Fruit fly (Drosophila melanogaster): ENCODE measurements around the gene CG12155.

The CG12155 gene

DNA sequence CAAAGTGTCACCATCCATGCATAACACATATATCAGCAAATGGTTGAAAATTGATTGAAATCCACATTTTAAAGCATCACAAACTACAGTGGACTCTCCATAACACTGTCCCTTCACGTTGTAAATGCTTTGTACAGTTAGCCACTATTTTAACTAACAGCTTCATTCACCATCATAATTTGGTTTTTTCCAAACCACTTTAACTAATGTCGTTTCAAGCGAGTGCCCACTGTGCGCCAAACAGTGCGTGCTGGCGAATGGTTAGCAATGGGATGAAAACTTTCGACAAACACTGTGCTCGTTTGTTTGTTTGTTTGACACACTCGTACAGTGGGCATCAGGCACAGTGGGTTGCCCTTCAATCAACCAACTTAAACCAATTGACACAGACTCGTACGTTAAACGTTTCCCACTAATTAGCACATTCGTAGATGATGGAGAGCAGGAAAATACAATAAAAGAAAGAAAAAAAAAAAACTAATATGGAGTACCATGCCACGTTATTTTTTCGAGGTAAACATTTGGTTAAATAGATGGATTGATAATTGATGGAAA lies 28.2 kb upstream of the CG12155 start (continued):
- TF ChIP-seq klu (GFP tag; IDR thresholded peaks at IDR 0.05), result peak; percentile 87
- TF ChIP-seq CG15479 (GFP tag; optimal IDR thresholded peaks at IDR 0.05), result no peak
- TF ChIP-seq Nf-YA (GFP tag; IDR thresholded peaks at IDR 0.05), result peak; percentile 84
- peak; percentile 50 for TF ChIP-seq corto (GFP tag; optimal IDR thresholded peaks at IDR 0.05)
- no peak for TF ChIP-seq HLH4C (GFP tag; IDR thresholded peaks at IDR 0.05; ENCODE audit: partially characterized antibody)
- peak; percentile 95 for TF ChIP-seq HLH54F (GFP tag; optimal IDR thresholded peaks at IDR 0.05)
- peak; percentile 89 for TF ChIP-seq jigr1 (GFP tag; IDR thresholded peaks at IDR 0.05)
- no peak for TF ChIP-seq amos (GFP tag; IDR thresholded peaks at IDR 0.05; ENCODE audit: partially characterized antibody)
- peak; percentile 93 for TF ChIP-seq CG7372 (GFP tag; IDR thresholded peaks at IDR 0.05)
- peak; percentile 85 for TF ChIP-seq Blimp-1 (GFP tag; optimal IDR thresholded peaks at IDR 0.05)
- peak; percentile 79 for TF ChIP-seq CG12236 (GFP tag; optimal IDR thresholded peaks at IDR 0.05)
- TF ChIP-seq CG7839 (tag; optimal IDR thresholded peaks at IDR 0.05), result peak; percentile 95
- TF ChIP-seq CG17829 (tag; optimal IDR thresholded peaks at IDR 0.05), result peak; percentile 87
- peak; percentile 9; the same call in 1 of the 2 replicates for TF ChIP-seq CkIIα-i1 (GFP tag; IDR thresholded peaks at IDR 0.05)
- TF ChIP-seq Dad (GFP tag; optimal IDR thresholded peaks at IDR 0.05), result peak; percentile 74
- peak; percentile 85 for TF ChIP-seq odd (GFP tag; optimal IDR thresholded peaks at IDR 0.05)
- peak; percentile 93 for TF ChIP-seq Optix (GFP tag; IDR thresholded peaks at IDR 0.05)
- TF ChIP-seq tgo (GFP tag; IDR thresholded peaks at IDR 0.05), result peak; percentile 93
- peak; percentile 89 for TF ChIP-seq CG9215 (GFP tag; IDR thresholded peaks at IDR 0.05)
- TF ChIP-seq CG7987 (GFP tag; optimal IDR thresholded peaks at IDR 0.05), result peak; percentile 80
- TF ChIP-seq CG6689 (GFP tag; IDR thresholded peaks at IDR 0.05), result peak; percentile 92
- peak; percentile 78 for TF ChIP-seq CG34376 (GFP tag; optimal IDR thresholded peaks at IDR 0.05)
- TF ChIP-seq wek (GFP tag; optimal IDR thresholded peaks at IDR 0.05), result peak; percentile 83
- TF ChIP-seq ab (GFP tag; optimal IDR thresholded peaks at IDR 0.05), result peak; percentile 94
- no peak for TF ChIP-seq stwl (tag; optimal IDR thresholded peaks at IDR 0.05)
- no peak for TF ChIP-seq chinmo (GFP tag; IDR thresholded peaks at IDR 0.05; ENCODE audit: partially characterized antibody)
- peak in 1 of 2 experiments; percentile 64 for TF ChIP-seq Hr78 (GFP tag; optimal IDR thresholded peaks at IDR 0.05)
- peak; percentile 18 for TF ChIP-seq CG8290 (GFP tag; optimal IDR thresholded peaks at IDR 0.05)
- peak in 1 of 2 experiments; percentile 99 for TF ChIP-seq CG8290 (tag; optimal IDR thresholded peaks at IDR 0.05)
- peak; percentile 74 for TF ChIP-seq slp2 (GFP tag; optimal IDR thresholded peaks at IDR 0.05)
- peak; percentile 92 for TF ChIP-seq Atf6 (GFP tag; IDR thresholded peaks at IDR 0.05)
- peak; percentile 82 for TF ChIP-seq Mad (GFP tag; optimal IDR thresholded peaks at IDR 0.05)
- TF ChIP-seq nom (GFP tag; optimal IDR thresholded peaks at IDR 0.05), result no peak
- peak; percentile 72 for TF ChIP-seq CG10267 (tag; optimal IDR thresholded peaks at IDR 0.05)
- TF ChIP-seq pfk (GFP tag; optimal IDR thresholded peaks at IDR 0.05), result peak; percentile 7
- TF ChIP-seq CG14014 (GFP tag; IDR thresholded peaks at IDR 0.05), result peak; percentile 95
- TF ChIP-seq ap (GFP tag; IDR thresholded peaks at IDR 0.05), result peak; percentile 85
- TF ChIP-seq B-H2 (GFP tag; optimal IDR thresholded peaks at IDR 0.05), result peak; percentile 95
- peak; percentile 93 for TF ChIP-seq az2 (GFP tag; optimal IDR thresholded peaks at IDR 0.05)
- peak; percentile 86 for TF ChIP-seq Six4 (GFP tag; optimal IDR thresholded peaks at IDR 0.05)
- peak; percentile 86 for TF ChIP-seq aop (GFP tag; IDR thresholded peaks at IDR 0.05)
- TF ChIP-seq Dip3 (GFP tag; optimal IDR thresholded peaks at IDR 0.05), result peak; percentile 96
- TF ChIP-seq repo (GFP tag; optimal IDR thresholded peaks at IDR 0.05), result peak; percentile 92
- peak; percentile 93 for TF ChIP-seq gce (GFP tag; IDR thresholded peaks at IDR 0.05)
- TF ChIP-seq prd (optimal IDR thresholded peaks at IDR 0.05), result no peak
- peak; percentile 96 for TF ChIP-seq prd (GFP tag; IDR thresholded peaks at IDR 0.05)
- peak; percentile 95 for TF ChIP-seq lab (GFP tag; optimal IDR thresholded peaks at IDR 0.05)
- TF ChIP-seq mld (GFP tag; IDR thresholded peaks at IDR 0.05; ENCODE audit: partially characterized antibody), result no peak
- TF ChIP-seq psq (GFP tag; optimal IDR thresholded peaks at IDR 0.05), result peak; percentile 68
- TF ChIP-seq CG5180 (GFP tag; optimal IDR thresholded peaks at IDR 0.05), result peak; percentile 81

Data from whole organism, embryonic.